Worm (Caenorhabditis elegans) whole organism, late embryonic: Measurements from ENCODE around the gene fard-1.

ENCODE experiments used
- ceh-30 ChIP-seq: fragments of 150-350 bp; optimal IDR thresholded peaks from 2 replicates; lab custom pipeline; 2014; ENCODE audit warnings: missing biosample characterization, missing genetic modification characterization
- nhr-11 ChIP-seq: fragments of 150-350 bp; optimal IDR thresholded peaks from 2 replicates; lab custom pipeline; 2014; ENCODE audit warnings: missing biosample characterization, missing genetic modification characterization

DNA sequence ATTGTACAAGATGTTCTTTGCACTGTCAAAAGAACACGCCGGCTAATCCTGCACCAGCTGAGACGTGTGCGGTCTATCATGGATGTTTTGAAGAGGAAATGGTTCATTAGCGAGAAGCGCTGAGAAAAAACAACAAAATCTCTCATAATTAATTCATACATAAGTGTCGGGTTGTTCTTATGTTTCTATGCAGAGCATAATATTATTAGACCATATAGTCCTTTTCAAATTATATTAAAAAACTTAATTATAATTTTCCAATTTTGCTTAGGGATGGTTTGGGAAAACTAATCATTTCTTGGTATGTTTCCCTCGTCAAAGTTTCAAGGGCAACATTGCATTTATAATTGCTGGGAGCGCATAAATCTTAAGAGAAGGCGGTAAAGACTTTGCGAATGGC, 11.4 kb upstream of the fard-1 start:
- TF ChIP-seq nhr-11 (tag; lab: Kevin White, UChicago) (no peak), ceh-30 (no peak)
